Fruit fly (Drosophila melanogaster): Measurements from ENCODE around the gene Atu.

Atu gene

dm6 chr3R:5660198-5660893, 47.2 kb downstream of the Atu start, which contains the start of gene Wdr33:
Gene Wdr33 (plus strand): TSS chr3R:5660635.
- TF ChIP-seq ey (GFP tag; optimal IDR thresholded peaks at IDR 0.05) (no peak), woc (GFP tag; optimal IDR thresholded peaks at IDR 0.05) (peak; percentile 45), Hr83 (GFP tag; optimal IDR thresholded peaks at IDR 0.05; ENCODE audit: poor library complexity, severe bottlenecking) (peak; percentile 34), sv (GFP tag; optimal IDR thresholded peaks at IDR 0.05) (no peak), GATAd (GFP tag; optimal IDR thresholded peaks at IDR 0.05) (no peak), brk (GFP tag; optimal IDR thresholded peaks at IDR 0.05) (no peak), HLH106 (tag; optimal IDR thresholded peaks at IDR 0.05) (peak; percentile 64), lola (GFP tag; optimal IDR thresholded peaks at IDR 0.05) (no peak), br (GFP tag; optimal IDR thresholded peaks at IDR 0.05) (no peak), dmrt93B (GFP tag; optimal IDR thresholded peaks at IDR 0.05) (no peak), dsf (GFP tag; optimal IDR thresholded peaks at IDR 0.05; ENCODE audit: borderline replicate concordance) (no peak), dl (GFP tag; optimal IDR thresholded peaks at IDR 0.05; ENCODE audit: insufficient read depth in 1 of 2, partially characterized antibody in 2 of 2) (no peak), Mio (GFP tag; optimal IDR thresholded peaks at IDR 0.05) (no peak), Rel (GFP tag; optimal IDR thresholded peaks at IDR 0.05) (no peak), Rel (tag; optimal IDR thresholded peaks at IDR 0.05) (no peak), h (GFP tag; optimal IDR thresholded peaks at IDR 0.05) (no peak), CG32264 (GFP tag; optimal IDR thresholded peaks at IDR 0.05) (no peak), CG9705 (GFP tag; optimal IDR thresholded peaks at IDR 0.05) (peak; percentile 49), CrebA (GFP tag; optimal IDR thresholded peaks at IDR 0.05; ENCODE audit: borderline replicate concordance) (no peak), sage (GFP tag; optimal IDR thresholded peaks at IDR 0.05) (no peak), N (GFP tag; optimal IDR thresholded peaks at IDR 0.05) (no peak), Hr78 (GFP tag; optimal IDR thresholded peaks at IDR 0.05) (no peak), usp (GFP tag; optimal IDR thresholded peaks at IDR 0.05) (no peak), Myc (optimal IDR thresholded peaks at IDR 0.05) (no peak), Sp1 (GFP tag; optimal IDR thresholded peaks at IDR 0.05) (peak; percentile 22), Abd-B (GFP tag; optimal IDR thresholded peaks at IDR 0.05) (no peak), tai (GFP tag; optimal IDR thresholded peaks at IDR 0.05) (no peak), rgr (GFP tag; optimal IDR thresholded peaks at IDR 0.05) (peak; percentile 29), Dif (GFP tag; optimal IDR thresholded peaks at IDR 0.05; ENCODE audit: partially characterized antibody) (no peak), Dfd (GFP tag; optimal IDR thresholded peaks at IDR 0.05) (no peak), Hnf4 (GFP tag; optimal IDR thresholded peaks at IDR 0.05) (no peak), Jra (GFP tag; optimal IDR thresholded peaks at IDR 0.05) (no peak), fru (GFP tag; optimal IDR thresholded peaks at IDR 0.05) (peak; percentile 22), jim (GFP tag; optimal IDR thresholded peaks at IDR 0.05) (no peak), foxo (GFP tag; optimal IDR thresholded peaks at IDR 0.05) (peak in 1 of 2 experiments; percentile 51), OdsH (GFP tag; optimal IDR thresholded peaks at IDR 0.05) (no peak), pan (optimal IDR thresholded peaks at IDR 0.05) (no peak), Vsx2 (GFP tag; optimal IDR thresholded peaks at IDR 0.05; ENCODE audit: partially characterized antibody) (no peak), psq (GFP tag; optimal IDR thresholded peaks at IDR 0.05) (no peak)

Data from whole organism, wandering third instar larva.